Fruit fly (Drosophila melanogaster) whole organism, pupa: ENCODE data around the gene mRpS31.
A peak's percentile ranks its signal among the peaks of the same experiment; 100 is the strongest.

Experiments
- CG10348 ChIP-seq: fragments of 200-800 bp; sonication (Bioruptor generic); IDR thresholded peaks from 2 replicates; pipeline ENCODE4 v1.3.6; 2022; ENCODE audit warnings: missing biosample characterization, missing genetic modification characterization
- CG12605 ChIP-seq: fragments of 200-800 bp; sonication (Bioruptor generic); IDR thresholded peaks from 2 replicates; pipeline ENCODE4 v1.3.6; 2022; ENCODE audit warnings: missing biosample characterization, missing genetic modification characterization
- CG13204 ChIP-seq: fragments of 200-800 bp; sonication (Bioruptor generic); optimal IDR thresholded peaks from 2 replicates; lab custom pipeline; 2018; ENCODE audit warnings: missing biosample characterization, mild to moderate bottlenecking, missing genetic modification characterization, moderate library complexity
- CG14655 ChIP-seq: fragments of 200-800 bp; sonication (Bioruptor generic); optimal IDR thresholded peaks from 3 replicates; lab custom pipeline; 2017; ENCODE audit warnings: mild to moderate bottlenecking, missing biosample characterization, missing genetic modification reagents, missing genetic modification characterization
- CG15710 ChIP-seq: fragments of 200-800 bp; sonication (Bioruptor generic); optimal IDR thresholded peaks from 2 replicates; lab custom pipeline; 2018; ENCODE audit warnings: missing biosample characterization, mild to moderate bottlenecking, missing genetic modification characterization, moderate library complexity
- CG17806 ChIP-seq: fragments of 200-800 bp; sonication (Bioruptor generic); optimal IDR thresholded peaks from 2 replicates; lab custom pipeline; 2018; ENCODE audit warnings: missing biosample characterization, mild to moderate bottlenecking, missing genetic modification characterization, moderate library complexity
- CG32121 ChIP-seq: fragments of 200-800 bp; sonication (Bioruptor generic); IDR thresholded peaks from 2 replicates; pipeline ENCODE4 v1.3.6; 2022; ENCODE audit warnings: missing biosample characterization, missing genetic modification characterization
- CG34367 ChIP-seq: fragments of 200-800 bp; sonication (Bioruptor generic); optimal IDR thresholded peaks from 2 replicates; lab custom pipeline; 2018; ENCODE audit warnings: missing biosample characterization, mild to moderate bottlenecking, missing genetic modification characterization
- CG4496 ChIP-seq: fragments of 200-800 bp; sonication (Bioruptor generic); IDR thresholded peaks from 3 replicates; pipeline ENCODE4 v1.3.6; 2022; ENCODE audit warnings: missing biosample characterization, missing genetic modification characterization
- CG8159 ChIP-seq: fragments of 200-800 bp; sonication (Bioruptor generic); optimal IDR thresholded peaks from 3 replicates; lab custom pipeline; 2018; ENCODE audit warnings: missing biosample characterization, mild to moderate bottlenecking, missing genetic modification characterization, moderate library complexity
- CG8301 ChIP-seq: fragments of 200-800 bp; sonication (Bioruptor generic); optimal IDR thresholded peaks from 2 replicates; lab custom pipeline; 2018; ENCODE audit warnings: missing biosample characterization, mild to moderate bottlenecking, missing genetic modification characterization
- CG9948 ChIP-seq: fragments of 200-800 bp; sonication (Bioruptor generic); optimal IDR thresholded peaks from 2 replicates; lab custom pipeline; 2018; ENCODE audit warnings: missing biosample characterization, mild to moderate bottlenecking, missing genetic modification characterization, moderate library complexity
- D1 ChIP-seq: fragments of 200-800 bp; sonication (Bioruptor generic); optimal IDR thresholded peaks from 2 replicates; lab custom pipeline; 2018; ENCODE audit warnings: missing biosample characterization, mild to moderate bottlenecking, missing genetic modification characterization, moderate library complexity
- EcR ChIP-seq: fragments of 200-800 bp; sonication (Bioruptor generic); optimal IDR thresholded peaks from 3 replicates; lab custom pipeline; 2019; ENCODE audit warnings: missing biosample characterization, missing genetic modification characterization, mild to moderate bottlenecking, moderate library complexity, missing genetic modification reagents
- Ets98B ChIP-seq: fragments of 200-800 bp; sonication (Bioruptor generic); IDR thresholded peaks from 2 replicates; pipeline ENCODE4 v1.3.6; 2022; ENCODE audit warnings: missing biosample characterization, missing genetic modification characterization
- Pif1A ChIP-seq: fragments of 200-800 bp; sonication (Bioruptor generic); optimal IDR thresholded peaks from 3 replicates; lab custom pipeline; 2016; ENCODE audit warnings: missing biosample characterization, missing genetic modification characterization
- Pif1B ChIP-seq: fragments of 200-800 bp; sonication (Bioruptor generic); optimal IDR thresholded peaks from 3 replicates; lab custom pipeline; 2016; ENCODE audit warnings: missing biosample characterization, missing genetic modification characterization
- Snoo ChIP-seq: fragments of 200-800 bp; sonication (Bioruptor generic); optimal IDR thresholded peaks from 3 replicates; lab custom pipeline; 2017; ENCODE audit warnings: missing biosample characterization, mild to moderate bottlenecking, missing genetic modification characterization, inconsistent platforms
- fd96Ca ChIP-seq: fragments of 200-800 bp; sonication (Bioruptor generic); IDR thresholded peaks from 3 replicates; pipeline ENCODE4 v1.3.6; 2022; ENCODE audit warnings: missing biosample characterization, missing genetic modification characterization
- gl ChIP-seq: fragments of 200-800 bp; sonication (Bioruptor generic); optimal IDR thresholded peaks from 2 replicates; lab custom pipeline; 2018; ENCODE audit warnings: missing biosample characterization, mild to moderate bottlenecking, missing genetic modification characterization
- rn ChIP-seq: fragments of 200-800 bp; sonication (Bioruptor generic); IDR thresholded peaks from 2 replicates; pipeline ENCODE4 v1.3.6; 2022; ENCODE audit warnings: missing biosample characterization, missing genetic modification characterization

mRpS31 gene

DNA sequence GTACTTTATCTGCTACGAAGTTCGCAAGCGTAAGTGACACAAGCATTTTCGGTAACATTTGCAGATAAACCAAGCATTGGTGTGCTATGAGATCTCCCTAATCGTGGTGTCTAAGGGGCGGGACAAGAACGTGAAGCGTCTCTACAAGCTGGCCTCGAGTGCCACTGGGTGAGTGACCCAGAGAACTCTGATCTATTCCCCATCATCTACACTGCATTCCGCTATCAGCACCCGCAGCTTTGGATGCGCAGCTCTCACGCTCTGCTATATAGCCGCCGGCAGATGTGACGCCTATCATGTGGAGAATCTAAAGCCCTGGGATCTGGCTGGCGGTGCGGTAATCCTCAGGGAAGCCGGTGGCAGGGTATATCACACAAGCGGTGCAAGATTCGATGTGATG lies 25.8 kb upstream of the mRpS31 start:
- TF ChIP-seq CG15710 (tag; lab: Kevin White, UChicago) (no peak), EcR (GFP tag; lab: Kevin White, UChicago) (peak; percentile 46), D1 (no peak), CG32121 (GFP tag; lab: Robert Waterston, UW) (no peak), rn (no peak)

- TF ChIP-seq fd96Ca, result no peak
- TF ChIP-seq CG15710 (tag; lab: Kevin White, UChicago), result no peak
- no peak for TF ChIP-seq Ets98B
- TF ChIP-seq EcR (GFP tag; lab: Kevin White, UChicago), result no peak
- TF ChIP-seq CG17806 (tag; lab: Kevin White, UChicago), result no peak
Observed at dm6 chr3L:15979912-15980311, 25.1 kb upstream of the mRpS31 start, which contains the start of gene CG17027. Gene CG17027 (plus strand): TSS chr3L:15980100.

dm6 chr3L:15981403-15981802 lies 23.6 kb upstream of the mRpS31 start:
- TF ChIP-seq CG34367 (tag; lab: Kevin White, UChicago) (no peak), Pif1A (GFP tag; lab: Kevin White, UChicago) (no peak), CG13204 (GFP tag; lab: Kevin White, UChicago) (no peak), CG17806 (tag; lab: Kevin White, UChicago) (no peak)

dm6 chr3L:15982148-15982547 lies 22.8 kb upstream of the mRpS31 start:
- no peak for TF ChIP-seq Ets98B
- no peak for TF ChIP-seq CG10348 (GFP tag; lab: Robert Waterston, UW)
- no peak for TF ChIP-seq Snoo (tag; lab: Kevin White, UChicago)
- TF ChIP-seq CG13204 (GFP tag; lab: Kevin White, UChicago), result no peak

DNA sequence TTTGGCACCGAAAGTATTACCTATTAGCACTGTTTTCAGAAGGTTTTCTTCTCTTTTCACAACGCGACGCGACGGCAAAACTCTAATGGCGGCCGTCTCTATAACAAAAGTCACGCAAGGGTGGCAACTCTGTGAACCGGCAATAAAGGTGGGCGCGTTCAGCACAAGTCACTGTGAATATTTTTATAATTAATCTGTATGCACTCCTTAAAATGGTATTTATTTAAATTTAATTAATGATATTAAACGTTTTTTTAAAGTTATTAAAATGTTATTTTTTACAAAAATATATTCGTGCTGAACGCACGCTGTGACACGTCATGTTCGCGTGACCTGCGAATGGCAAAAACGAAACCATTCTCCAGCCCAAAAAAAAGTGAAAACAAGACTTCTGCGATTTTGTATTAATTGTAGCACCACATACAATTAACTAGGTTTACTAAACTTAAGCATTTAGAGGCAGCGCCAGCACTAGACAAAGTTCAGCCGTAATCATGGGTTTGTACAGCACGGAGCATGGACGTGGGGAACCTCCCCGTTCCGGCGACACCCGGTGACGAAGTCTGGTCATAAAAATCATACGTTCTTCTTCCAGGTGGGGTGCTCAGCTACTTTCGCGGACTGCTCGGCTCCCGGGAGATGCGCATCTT lies 22.1 kb upstream of the mRpS31 start, which contains the start of the genes brm and Arl1:
Gene brm, minus strand, starts transcription at position 87 of the 650 bp plus-strand sequence.
Gene Arl1, plus strand, starts transcription at position 353 of the 650 bp plus-strand sequence.
- TF ChIP-seq Pif1B (GFP tag; lab: Kevin White, UChicago) (peak; percentile 96), D1 (no peak), Snoo (tag; lab: Kevin White, UChicago) (peak; percentile 99), fd96Ca (peak; percentile 99), gl (tag; lab: Kevin White, UChicago) (peak; percentile 92), EcR (GFP tag; lab: Kevin White, UChicago) (peak; percentile 65), rn (peak; percentile 99), CG4496 (GFP tag; lab: Robert Waterston, UW) (peak; percentile 99), CG8159 (tag; lab: Kevin White, UChicago) (peak; percentile 98), CG32121 (GFP tag; lab: Robert Waterston, UW) (peak; percentile 99), CG34367 (tag; lab: Kevin White, UChicago) (peak; percentile 96), CG12605 (GFP tag; lab: Robert Waterston, UW) (peak; percentile 98), CG13204 (GFP tag; lab: Kevin White, UChicago) (peak; percentile 91), CG10348 (GFP tag; lab: Robert Waterston, UW) (peak; percentile 96), CG17806 (tag; lab: Kevin White, UChicago) (peak; percentile 99), Ets98B (peak; percentile 99), CG9948 (peak; percentile 98), CG8301 (tag; lab: Kevin White, UChicago) (peak; percentile 96), CG15710 (tag; lab: Kevin White, UChicago) (peak; percentile 99), CG14655 (peak; percentile 99), Pif1A (GFP tag; lab: Kevin White, UChicago) (no peak)

dm6 chr3L:15987635-15988034 lies 17.4 kb upstream of the mRpS31 start, which contains the start of gene PolD1:
Gene PolD1 (minus strand): TSS chr3L:15987815.
- TF ChIP-seq CG17806 (tag; lab: Kevin White, UChicago), result no peak
- no peak for TF ChIP-seq CG34367 (tag; lab: Kevin White, UChicago)
- no peak for TF ChIP-seq CG10348 (GFP tag; lab: Robert Waterston, UW)
- TF ChIP-seq CG13204 (GFP tag; lab: Kevin White, UChicago), result no peak
- no peak for TF ChIP-seq CG8301 (tag; lab: Kevin White, UChicago)
- no peak for TF ChIP-seq gl (tag; lab: Kevin White, UChicago)
- no peak for TF ChIP-seq CG14655
- TF ChIP-seq Snoo (tag; lab: Kevin White, UChicago), result no peak
- TF ChIP-seq fd96Ca, result no peak
- no peak for TF ChIP-seq EcR (GFP tag; lab: Kevin White, UChicago)
- TF ChIP-seq CG12605 (GFP tag; lab: Robert Waterston, UW), result no peak
- no peak for TF ChIP-seq CG15710 (tag; lab: Kevin White, UChicago)
- TF ChIP-seq Pif1B (GFP tag; lab: Kevin White, UChicago), result no peak
- TF ChIP-seq rn, result no peak

- TF ChIP-seq Snoo (tag; lab: Kevin White, UChicago) (peak; percentile 28), gl (tag; lab: Kevin White, UChicago) (peak; percentile 2), Ets98B (peak; percentile 7; the same call in 1 of the 2 replicates), CG14655 (no peak)
Observed at dm6 chr3L:15988039-15988546, 16.9 kb upstream of the mRpS31 start, which contains the start of gene Hip14. Gene Hip14 (plus strand): TSS chr3L:15988236.
